Fruit fly (Drosophila melanogaster): ENCODE measurements around the gene Ir68a.

The Ir68a gene

DNA sequence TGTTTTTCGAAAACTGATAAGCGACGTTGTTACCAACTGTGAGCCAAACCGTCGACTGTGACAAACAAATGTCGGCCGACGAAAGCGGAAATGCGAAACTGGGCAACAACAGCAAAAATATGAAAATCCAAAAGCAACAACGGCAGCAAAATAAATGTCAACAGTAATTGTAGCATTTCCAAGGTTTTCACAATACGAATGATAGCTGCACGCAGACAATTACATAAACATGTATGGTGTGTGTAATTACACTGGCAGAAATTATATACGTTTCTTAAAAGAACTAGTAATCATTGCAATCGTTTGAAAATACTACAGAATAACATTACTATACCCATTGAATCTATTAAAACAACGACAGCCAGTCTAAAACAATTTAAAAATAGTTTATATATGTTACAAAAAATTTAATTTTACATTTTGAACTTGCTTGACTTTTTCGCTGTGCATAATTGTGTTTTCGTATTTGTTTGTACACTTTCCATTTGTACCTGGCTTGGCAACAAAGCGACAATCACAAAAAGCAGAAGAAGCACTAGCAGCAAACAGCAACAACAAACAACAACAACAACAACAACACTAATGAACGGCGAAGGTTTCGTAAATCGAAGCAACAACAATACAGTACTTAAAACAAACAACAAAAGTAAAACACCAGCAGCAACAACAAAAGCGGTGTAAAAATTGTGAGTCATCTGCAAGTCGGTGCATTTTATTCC lies 24.9 kb upstream of the Ir68a start (continued):
- TF ChIP-seq shn (GFP tag; optimal IDR thresholded peaks at IDR 0.05) (no peak), dpn (GFP tag; optimal IDR thresholded peaks at IDR 0.05) (peak; percentile 23 to 34), CG18764 (GFP tag; optimal IDR thresholded peaks at IDR 0.05) (peak; percentile 1), CG3281 (GFP tag; optimal IDR thresholded peaks at IDR 0.05) (peak; percentile 10), Mad (GFP tag; optimal IDR thresholded peaks at IDR 0.05) (no peak), CG7556 (GFP tag; optimal IDR thresholded peaks at IDR 0.05) (no peak), H15 (GFP tag; IDR thresholded peaks at IDR 0.05) (peak; percentile 81), zen (tag; optimal IDR thresholded peaks at IDR 0.05) (peak; percentile 91), CG16863 (GFP tag; optimal IDR thresholded peaks at IDR 0.05) (no peak), Scr (GFP tag; IDR thresholded peaks at IDR 0.05; ENCODE audit: partially characterized antibody) (0 out of 2 replicates have a peak, but pooled peaks have one; percentile 29), Sry-β (GFP tag; optimal IDR thresholded peaks at IDR 0.05) (no peak), nmo (GFP tag; optimal IDR thresholded peaks at IDR 0.05) (peak; percentile 31), CG34376 (GFP tag; optimal IDR thresholded peaks at IDR 0.05) (no peak), CG11504 (tag; optimal IDR thresholded peaks at IDR 0.05) (peak; percentile 41), grau (tag; optimal IDR thresholded peaks at IDR 0.05) (peak; percentile 77), CG6689 (GFP tag; IDR thresholded peaks at IDR 0.05) (peak; percentile 63), lbe (GFP tag; optimal IDR thresholded peaks at IDR 0.05) (peak; percentile 35), dmrt99B (tag; optimal IDR thresholded peaks at IDR 0.05) (peak; percentile 70), kay (GFP tag; optimal IDR thresholded peaks at IDR 0.05) (peak; percentile 73), CG14441 (GFP tag; IDR thresholded peaks at IDR 0.05) (peak; percentile 73), Xbp1 (GFP tag; optimal IDR thresholded peaks at IDR 0.05) (peak; percentile 72), CG12155 (GFP tag; optimal IDR thresholded peaks at IDR 0.05) (peak; percentile 37), CG18619 (GFP tag; optimal IDR thresholded peaks at IDR 0.05) (no peak), Hsf (GFP tag; optimal IDR thresholded peaks at IDR 0.05) (peak; percentile 66), dan (GFP tag; IDR thresholded peaks at IDR 0.05) (no peak), dati (GFP tag; IDR thresholded peaks at IDR 0.05) (peak; percentile 31; the same call in 1 of the 2 replicates), CG3995 (GFP tag; optimal IDR thresholded peaks at IDR 0.05) (no peak), cg (GFP tag; optimal IDR thresholded peaks at IDR 0.05) (peak; percentile 46), Dad (GFP tag; optimal IDR thresholded peaks at IDR 0.05) (no peak), sqz (GFP tag; optimal IDR thresholded peaks at IDR 0.05) (no peak), cas (GFP tag; IDR thresholded peaks at IDR 0.05) (peak; percentile 71; the same call in 1 of the 2 replicates), hkb (optimal IDR thresholded peaks at IDR 0.05) (no peak), hkb (GFP tag; IDR thresholded peaks at IDR 0.05) (peak; percentile 78), CG32772 (GFP tag; IDR thresholded peaks at IDR 0.05) (peak; percentile 83), Fer3 (tag; optimal IDR thresholded peaks at IDR 0.05) (peak; percentile 77), zf30C (GFP tag; optimal IDR thresholded peaks at IDR 0.05) (peak; percentile 94), mirr (GFP tag; optimal IDR thresholded peaks at IDR 0.05) (no peak), CG2199 (GFP tag; IDR thresholded peaks at IDR 0.05) (no peak), Oaz (GFP tag; IDR thresholded peaks at IDR 0.05) (peak; percentile 61), CG8478 (optimal IDR thresholded peaks at IDR 0.05) (no peak), pb (GFP tag; optimal IDR thresholded peaks at IDR 0.05) (no peak), onecut (GFP tag; IDR thresholded peaks at IDR 0.05) (peak; percentile 41), sr (GFP tag; IDR thresholded peaks at IDR 0.05) (no peak), sens-2 (GFP tag; IDR thresholded peaks at IDR 0.05) (peak; percentile 32; the same call in 1 of the 2 replicates), CG10979 (tag; optimal IDR thresholded peaks at IDR 0.05) (peak; percentile 58), maf-S (GFP tag; optimal IDR thresholded peaks at IDR 0.05) (peak; percentile 7), Ptx1 (GFP tag; IDR thresholded peaks at IDR 0.05) (peak; percentile 78), Ada2b (GFP tag; IDR thresholded peaks at IDR 0.05) (peak; percentile 82), CG17385 (GFP tag; optimal IDR thresholded peaks at IDR 0.05) (no peak), CG18262 (tag; optimal IDR thresholded peaks at IDR 0.05) (peak; percentile 41), crp (GFP tag; optimal IDR thresholded peaks at IDR 0.05) (no peak)

All from whole organism, embryonic.